Fruit fly (Drosophila melanogaster) whole organism, embryonic: ENCODE results near the gene CG14696.
A peak's percentile ranks its signal among the peaks of the same experiment; 100 is the strongest.

Source experiments
- Bteb2 ChIP-seq: fragments of 200-800 bp; sonication (Bioruptor generic); optimal IDR thresholded peaks from 2 replicates; lab custom pipeline; 2016; ENCODE audit warnings: missing biosample characterization, missing genetic modification characterization
- CG10979 ChIP-seq: fragments of 200-800 bp; sonication (Bioruptor generic); optimal IDR thresholded peaks from 2 replicates; lab custom pipeline; 2018; ENCODE audit warnings: missing biosample characterization, mild to moderate bottlenecking, missing genetic modification characterization, moderate library complexity
- CG11247 ChIP-seq: fragments of 200-800 bp; sonication (Bioruptor generic); IDR thresholded peaks from 2 replicates; pipeline ENCODE4 v1.3.6; 2022; ENCODE audit warnings: missing biosample characterization, missing genetic modification characterization
- CG11504 ChIP-seq: fragments of 200-800 bp; sonication (Bioruptor generic); optimal IDR thresholded peaks from 3 replicates; lab custom pipeline; 2019; ENCODE audit warnings: missing biosample characterization, mild to moderate bottlenecking, missing genetic modification characterization, moderate library complexity
- CG11723 ChIP-seq: fragments of 200-800 bp; sonication (Bioruptor generic); optimal IDR thresholded peaks from 2 replicates; lab custom pipeline; 2017; ENCODE audit warnings: missing biosample characterization, mild to moderate bottlenecking, missing genetic modification characterization
- CG12744 ChIP-seq: fragments of 200-800 bp; sonication (Bioruptor generic); optimal IDR thresholded peaks from 2 replicates; lab custom pipeline; 2016; ENCODE audit warnings: missing biosample characterization, missing genetic modification characterization
- CG14710 ChIP-seq: fragments of 200-800 bp; sonication (Bioruptor generic); optimal IDR thresholded peaks from 3 replicates; lab custom pipeline; 2019; ENCODE audit warnings: missing biosample characterization, mild to moderate bottlenecking, missing genetic modification characterization, moderate library complexity
- CG15601 ChIP-seq: fragments of 200-800 bp; sonication (Bioruptor generic); optimal IDR thresholded peaks from 3 replicates; lab custom pipeline; 2019; ENCODE audit warnings: missing biosample characterization, mild to moderate bottlenecking, missing genetic modification characterization, moderate library complexity
- CG17328 ChIP-seq: fragments of 200-800 bp; sonication (Bioruptor generic); IDR thresholded peaks from 2 replicates; pipeline ENCODE4 v1.3.6; 2022; ENCODE audit warnings: missing biosample characterization, missing genetic modification characterization
- CG17361 ChIP-seq: fragments of 200-800 bp; sonication (Bioruptor generic); IDR thresholded peaks from 3 replicates; pipeline ENCODE4 v1.3.6; 2022; ENCODE audit warnings: missing biosample characterization, missing genetic modification characterization
- CG2120 ChIP-seq: fragments of 200-800 bp; sonication (Bioruptor generic); optimal IDR thresholded peaks from 3 replicates; lab custom pipeline; 2016; ENCODE audit warnings: missing biosample characterization, missing genetic modification characterization
- CG33557 ChIP-seq: fragments of 200-800 bp; sonication (Bioruptor generic); optimal IDR thresholded peaks from 2 replicates; lab custom pipeline; 2019; ENCODE audit warnings: missing biosample characterization, mild to moderate bottlenecking, missing genetic modification characterization, moderate library complexity
- CG34422 ChIP-seq: fragments of 200-800 bp; sonication (Bioruptor generic); IDR thresholded peaks from 3 replicates; pipeline ENCODE4 v1.3.6; 2022; ENCODE audit warnings: missing biosample characterization, missing genetic modification characterization
- CG4707 ChIP-seq: fragments of 200-800 bp; sonication (Bioruptor generic); optimal IDR thresholded peaks from 2 replicates; lab custom pipeline; 2018; ENCODE audit warnings: missing biosample characterization, mild to moderate bottlenecking, missing genetic modification characterization, moderate library complexity
- CG4730 ChIP-seq: fragments of 200-800 bp; sonication (Bioruptor generic); IDR thresholded peaks from 2 replicates; pipeline ENCODE4 v1.3.6; 2022; ENCODE audit warnings: missing biosample characterization, missing genetic modification characterization
- CG6765 ChIP-seq: fragments of 200-800 bp; sonication (Bioruptor generic); optimal IDR thresholded peaks from 3 replicates; lab custom pipeline; 2017; ENCODE audit warnings: missing biosample characterization, mild to moderate bottlenecking, missing genetic modification characterization
- CG7556 ChIP-seq: fragments of 200-800 bp; sonication (Bioruptor generic); optimal IDR thresholded peaks from 2 replicates; lab custom pipeline; 2017; ENCODE audit warnings: missing biosample characterization, mild to moderate bottlenecking, missing genetic modification characterization
- CG7839 ChIP-seq: fragments of 200-800 bp; sonication (Bioruptor generic); optimal IDR thresholded peaks from 3 replicates; lab custom pipeline; 2018; ENCODE audit warnings: missing biosample characterization, mild to moderate bottlenecking, missing genetic modification characterization, moderate library complexity
- CG8924 ChIP-seq: fragments of 200-800 bp; optimal IDR thresholded peaks from 3 replicates; lab custom pipeline; 2019; ENCODE audit warnings: missing biosample characterization, mild to moderate bottlenecking, missing genetic modification characterization, moderate library complexity
- CG9437 ChIP-seq: fragments of 200-800 bp; sonication (Bioruptor generic); optimal IDR thresholded peaks from 2 replicates; lab custom pipeline; 2018; ENCODE audit warnings: missing biosample characterization, mild to moderate bottlenecking, missing genetic modification characterization
- Camta ChIP-seq: fragments of 200-800 bp; sonication (Bioruptor generic); optimal IDR thresholded peaks from 2 replicates; lab custom pipeline; 2016; ENCODE audit warnings: missing biosample characterization, missing genetic modification characterization
- CkIIα-i1 ChIP-seq: fragments of 200-800 bp; sonication (Bioruptor generic); IDR thresholded peaks from 2 replicates; pipeline ENCODE4 v1.3.6; 2022; ENCODE audit warnings: missing biosample characterization, missing genetic modification characterization
- ERR ChIP-seq: fragments of 200-800 bp; sonication (Bioruptor generic); optimal IDR thresholded peaks from 2 replicates; lab custom pipeline; 2016; ENCODE audit warnings: missing biosample characterization, missing genetic modification characterization
- Fer3 ChIP-seq: fragments of 200-800 bp; sonication (Bioruptor generic); optimal IDR thresholded peaks from 2 replicates; lab custom pipeline; 2018; ENCODE audit warnings: missing biosample characterization, mild to moderate bottlenecking, missing genetic modification characterization, moderate library complexity
- Gsc ChIP-seq: fragments of 200-800 bp; sonication (Bioruptor generic); IDR thresholded peaks from 2 replicates; pipeline ENCODE4 v1.3.6; 2022; ENCODE audit warnings: missing biosample characterization, missing genetic modification characterization
- Lim3 ChIP-seq: fragments of 200-800 bp; sonication (Bioruptor generic); IDR thresholded peaks from 2 replicates; pipeline ENCODE4 v1.3.6; 2022; ENCODE audit warnings: missing biosample characterization, missing genetic modification characterization
- Max ChIP-seq: fragments of 200-800 bp; sonication (Bioruptor generic); optimal IDR thresholded peaks from 2 replicates; lab custom pipeline; 2016; ENCODE audit warnings: missing biosample characterization, mild to moderate bottlenecking, missing genetic modification characterization
- Mes4 ChIP-seq: fragments of 200-800 bp; sonication (Bioruptor generic); optimal IDR thresholded peaks from 2 replicates; lab custom pipeline; 2016; ENCODE audit warnings: missing biosample characterization, missing genetic modification characterization
- Oaz ChIP-seq: fragments of 200-800 bp; sonication (Bioruptor generic); IDR thresholded peaks from 2 replicates; pipeline ENCODE4 v1.3.6; 2022; ENCODE audit warnings: missing biosample characterization, missing genetic modification characterization
- PHDP ChIP-seq: fragments of 200-800 bp; sonication (Bioruptor generic); optimal IDR thresholded peaks from 3 replicates; lab custom pipeline; 2018; ENCODE audit warnings: missing biosample characterization, mild to moderate bottlenecking, missing genetic modification characterization, moderate library complexity
- Pdp1 ChIP-seq, 2 experiments: fragments of 200-800 bp; sonication (Bioruptor generic); optimal IDR thresholded peaks; 3 replicates each; lab custom pipeline; 2016; ENCODE audit warnings: missing biosample characterization in 2 of 2, missing genetic modification characterization in 2 of 2, mild to moderate bottlenecking in 1 of 2, moderate library complexity in 1 of 2
- Trl ChIP-seq, 3 experiments: fragments of >200 bp in 2 of 3; fragments of 200-800 bp in 1 of 3; sonication (Bioruptor generic) in 1 of 3; optimal IDR thresholded peaks; 2 replicates in 1 of 3; 3 replicates in 2 of 3; lab custom pipeline; 2016 to 2017; ENCODE audit warnings: missing biosample characterization in 1 of 3, missing genetic modification characterization in 1 of 3
- Xbp1 ChIP-seq: fragments of 200-800 bp; sonication (Bioruptor generic); optimal IDR thresholded peaks from 3 replicates; lab custom pipeline; 2016; ENCODE audit warnings: missing biosample characterization, mild to moderate bottlenecking, missing genetic modification characterization
- ato ChIP-seq: fragments of 200-800 bp; sonication (Bioruptor generic); IDR thresholded peaks from 2 replicates; pipeline ENCODE4 v1.3.6; 2022; ENCODE audit warnings: missing biosample characterization, missing genetic modification characterization; ENCODE audit not compliant: partially characterized antibody
- az2 ChIP-seq: fragments of 200-800 bp; sonication (Bioruptor generic); optimal IDR thresholded peaks from 3 replicates; lab custom pipeline; 2016; ENCODE audit warnings: missing biosample characterization, missing genetic modification characterization
- bab2 ChIP-seq: fragments of 200-800 bp; sonication (Bioruptor generic); optimal IDR thresholded peaks from 2 replicates; lab custom pipeline; 2016; ENCODE audit warnings: missing biosample characterization, missing genetic modification characterization
- br ChIP-seq: fragments of >200 bp; optimal IDR thresholded peaks from 2 replicates; lab custom pipeline; 2017
- cg ChIP-seq: fragments of 200-800 bp; sonication (Bioruptor generic); optimal IDR thresholded peaks from 3 replicates; lab custom pipeline; 2019; ENCODE audit warnings: missing biosample characterization, mild to moderate bottlenecking, missing genetic modification characterization, moderate library complexity
- chinmo ChIP-seq: fragments of 200-800 bp; sonication (Bioruptor generic); IDR thresholded peaks from 4 replicates; pipeline ENCODE4 v1.3.6; 2022; ENCODE audit warnings: missing biosample characterization, missing genetic modification characterization; ENCODE audit not compliant: partially characterized antibody
- dm ChIP-seq: fragments of 200-800 bp; sonication (Bioruptor generic); optimal IDR thresholded peaks from 3 replicates; lab custom pipeline; 2016; ENCODE audit warnings: missing biosample characterization, missing genetic modification characterization
- ems ChIP-seq: fragments of 200-800 bp; sonication (Bioruptor generic); optimal IDR thresholded peaks from 3 replicates; lab custom pipeline; 2016; ENCODE audit warnings: missing biosample characterization, missing genetic modification characterization
- fru ChIP-seq: fragments of >200 bp; optimal IDR thresholded peaks from 2 replicates; lab custom pipeline; 2017
- gsb ChIP-seq: fragments of 200-800 bp; sonication (Bioruptor generic); IDR thresholded peaks from 2 replicates; pipeline ENCODE4 v1.3.6; 2022; ENCODE audit warnings: missing biosample characterization, missing genetic modification characterization
- ken ChIP-seq: fragments of 200-800 bp; sonication (Bioruptor generic); IDR thresholded peaks from 3 replicates; pipeline ENCODE4 v1.3.6; 2022; ENCODE audit warnings: missing biosample characterization, missing genetic modification characterization
- knrl ChIP-seq: fragments of 200-800 bp; sonication (Bioruptor generic); IDR thresholded peaks from 3 replicates; pipeline ENCODE4 v1.3.6; 2022; ENCODE audit warnings: missing biosample characterization, missing genetic modification characterization; ENCODE audit not compliant: partially characterized antibody
- phol ChIP-seq: fragments of 200-800 bp; sonication (Bioruptor generic); optimal IDR thresholded peaks from 3 replicates; lab custom pipeline; 2018; ENCODE audit warnings: missing biosample characterization, mild to moderate bottlenecking, missing genetic modification characterization, moderate library complexity
- ro ChIP-seq: fragments of 200-800 bp; sonication (Bioruptor generic); IDR thresholded peaks from 2 replicates; pipeline ENCODE4 v1.3.6; 2022; ENCODE audit warnings: missing biosample characterization, missing genetic modification characterization
- schlank ChIP-seq: fragments of 200-800 bp; sonication (Bioruptor generic); optimal IDR thresholded peaks from 2 replicates; lab custom pipeline; 2018; ENCODE audit warnings: missing biosample characterization, mild to moderate bottlenecking, missing genetic modification characterization
- sr ChIP-seq: fragments of 200-800 bp; sonication (Bioruptor generic); IDR thresholded peaks from 3 replicates; pipeline ENCODE4 v1.3.6; 2022; ENCODE audit warnings: missing biosample characterization, missing genetic modification characterization
- z ChIP-seq: fragments of 200-800 bp; sonication (Bioruptor generic); IDR thresholded peaks from 3 replicates; pipeline ENCODE4 v1.3.6; 2022; ENCODE audit warnings: missing biosample characterization, missing genetic modification characterization

The CG14696 gene

dm6 chr3R:10872148-10872783 lies 12.5 kb downstream of the CG14696 start, which contains the start of gene Fdh (continued):
- TF ChIP-seq z (GFP tag; lab: Robert Waterston, UW) (no peak), CG14710 (tag; lab: Kevin White, UChicago) (peak; percentile 85), CG17361 (GFP tag; lab: Robert Waterston, UW) (peak; percentile 81), bab2 (GFP tag; lab: Kevin White, UChicago) (peak; percentile 55), CG9437 (GFP tag; lab: Kevin White, UChicago) (peak; percentile 18), Mes4 (GFP tag; lab: Kevin White, UChicago) (peak; percentile 16), ro (GFP tag; lab: Robert Waterston, UW) (no peak), Camta (GFP tag; lab: Kevin White, UChicago) (peak; percentile 32), Gsc (GFP tag; lab: Robert Waterston, UW) (no peak), CG8924 (peak; percentile 54), Bteb2 (no peak), ken (GFP tag; lab: Robert Waterston, UW) (0 out of 3 replicates have a peak, but pooled peaks have one; percentile 26), ERR (no peak), Pdp1 (GFP tag; optimal IDR thresholded peaks at IDR 0.05; lab: Kevin White, UChicago) (peak in 1 of 2 experiments; percentile 16), CG4707 (GFP tag; lab: Kevin White, UChicago) (no peak), CG11504 (tag; lab: Kevin White, UChicago) (peak; percentile 68), CG15601 (tag; lab: Kevin White, UChicago) (peak; percentile 69), Lim3 (GFP tag; lab: Robert Waterston, UW) (no peak), CG11247 (GFP tag; lab: Robert Waterston, UW) (no peak), Oaz (GFP tag; lab: Robert Waterston, UW) (no peak), chinmo (GFP tag; lab: Robert Waterston, UW) (no peak), sr (GFP tag; lab: Robert Waterston, UW) (no peak), cg (GFP tag; lab: Kevin White, UChicago) (no peak), phol (tag; lab: Kevin White, UChicago) (peak; percentile 78), CG34422 (GFP tag; lab: Robert Waterston, UW) (peak; percentile 34; the same call in 1 of the 3 replicates), CG17328 (GFP tag; lab: Robert Waterston, UW) (peak; percentile 60), CG4730 (GFP tag; lab: Robert Waterston, UW) (no peak), CG12744 (GFP tag; lab: Kevin White, UChicago) (no peak), br (lab: Kevin White, UChicago) (no peak), ems (peak; percentile 21), CkIIα-i1 (GFP tag; lab: Robert Waterston, UW) (no peak), PHDP (tag; lab: Kevin White, UChicago) (peak; percentile 70), ato (GFP tag; lab: Robert Waterston, UW) (no peak), CG7839 (tag; lab: Kevin White, UChicago) (peak; percentile 59), CG2120 (GFP tag; lab: Kevin White, UChicago) (peak; percentile 46), schlank (tag; lab: Kevin White, UChicago) (peak; percentile 41), fru (lab: Kevin White, UChicago) (no peak), CG33557 (GFP tag; lab: Kevin White, UChicago) (peak; percentile 76), Max (GFP tag; lab: Kevin White, UChicago) (peak; percentile 45), dm (GFP tag; lab: Kevin White, UChicago) (no peak), Fer3 (peak; percentile 69), CG11723 (GFP tag; lab: Kevin White, UChicago) (peak; percentile 28), gsb (GFP tag; lab: Robert Waterston, UW) (no peak), CG7556 (GFP tag; lab: Kevin White, UChicago) (peak; percentile 56), knrl (GFP tag; lab: Robert Waterston, UW) (0 out of 3 replicates have a peak, but pooled peaks have one; percentile 22), az2 (peak; percentile 22), Trl (optimal IDR thresholded peaks at IDR 0.05; lab: Kevin White, UChicago) (no peak), Trl (GFP tag; optimal IDR thresholded peaks at IDR 0.05; lab: Kevin White, UChicago) (peak; percentile 45), Xbp1 (GFP tag; lab: Kevin White, UChicago) (peak; percentile 73), CG6765 (GFP tag; lab: Kevin White, UChicago) (peak; percentile 22), CG10979 (peak; percentile 75)
